Fruit fly (Drosophila melanogaster): ENCODE results near the gene Tmf.

Tmf gene

DNA sequence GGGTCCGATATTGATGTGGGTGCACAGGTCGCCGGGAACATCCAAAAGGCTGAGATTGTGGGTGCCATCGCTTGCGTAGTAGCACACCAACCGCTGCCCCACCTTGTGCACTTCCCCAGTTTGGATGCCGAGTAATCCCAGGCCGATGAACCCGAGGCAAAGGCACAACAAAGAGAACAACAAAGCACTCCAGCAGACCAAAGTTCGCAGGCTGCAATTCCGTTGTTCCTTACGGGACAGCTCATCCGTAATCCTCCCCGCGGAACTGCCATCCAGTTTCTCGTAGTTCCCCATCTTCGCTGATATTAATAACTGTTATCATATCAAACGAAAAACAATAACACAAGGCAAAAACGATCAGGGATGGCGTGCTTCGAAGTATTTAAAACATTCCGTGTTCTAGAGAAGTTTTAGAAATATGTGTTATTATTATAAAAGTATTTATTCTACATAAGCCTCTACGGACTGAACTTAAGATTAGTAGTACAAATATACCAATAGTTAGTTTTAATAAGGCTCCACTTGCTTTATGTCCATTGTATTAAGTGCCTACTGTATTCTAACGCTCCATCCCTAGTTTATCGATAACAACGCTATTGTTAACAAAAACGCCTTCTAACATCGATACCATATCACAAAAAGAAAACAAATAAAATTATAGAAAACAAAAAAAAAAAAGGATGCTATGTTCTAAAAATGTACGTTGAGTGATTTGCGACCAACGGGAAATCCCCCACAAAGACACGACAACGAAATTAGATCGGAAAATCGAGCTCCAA is 5.2 kb downstream of the Tmf start, which contains the start of the genes Cht11 and CG4558 (continued):
- peak; percentile 88 for TF ChIP-seq CG14441 (GFP tag; IDR thresholded peaks at IDR 0.05)
- no peak for TF ChIP-seq yki (optimal IDR thresholded peaks at IDR 0.05)
- peak; percentile 72 for TF ChIP-seq Taf1 (GFP tag; IDR thresholded peaks at IDR 0.05)
- TF ChIP-seq CrebB (tag; optimal IDR thresholded peaks at IDR 0.05), result peak; percentile 49
- TF ChIP-seq CG3726 (GFP tag; IDR thresholded peaks at IDR 0.05), result peak; percentile 61; the same call in 2 of the 3 replicates
- peak; percentile 80 for TF ChIP-seq CG12155 (GFP tag; optimal IDR thresholded peaks at IDR 0.05)
- TF ChIP-seq NfI (GFP tag; optimal IDR thresholded peaks at IDR 0.05), result peak; percentile 80
- TF ChIP-seq CG14014 (GFP tag; IDR thresholded peaks at IDR 0.05), result peak; percentile 83
- TF ChIP-seq onecut (GFP tag; IDR thresholded peaks at IDR 0.05), result peak; percentile 56
- peak; percentile 47 for TF ChIP-seq CG18764 (GFP tag; optimal IDR thresholded peaks at IDR 0.05)
- peak; percentile 77 for TF ChIP-seq CG3281 (GFP tag; optimal IDR thresholded peaks at IDR 0.05)
- no peak for TF ChIP-seq sim (GFP tag; IDR thresholded peaks at IDR 0.05)
- TF ChIP-seq CG33557 (GFP tag; optimal IDR thresholded peaks at IDR 0.05), result peak; percentile 67
- peak; percentile 25 for TF ChIP-seq Antp (GFP tag; optimal IDR thresholded peaks at IDR 0.05)
- TF ChIP-seq CG13287 (GFP tag; IDR thresholded peaks at IDR 0.05; ENCODE audit: partially characterized antibody), result peak; percentile 70
- TF ChIP-seq CG10366 (GFP tag; IDR thresholded peaks at IDR 0.05), result peak; percentile 81
- TF ChIP-seq Awh (GFP tag; IDR thresholded peaks at IDR 0.05), result peak; percentile 64; the same call in 1 of the 2 replicates
- 0 out of 3 replicates have a peak, but pooled peaks have one; percentile 45 for TF ChIP-seq CG2199 (GFP tag; IDR thresholded peaks at IDR 0.05)
- peak; percentile 47 for TF ChIP-seq Bteb2 (GFP tag; optimal IDR thresholded peaks at IDR 0.05)
- peak; percentile 52 for TF ChIP-seq Adf1 (GFP tag; IDR thresholded peaks at IDR 0.05)
- TF ChIP-seq dm (GFP tag; optimal IDR thresholded peaks at IDR 0.05), result peak; percentile 50
- TF ChIP-seq eve (GFP tag; optimal IDR thresholded peaks at IDR 0.05), result no peak
- no peak for TF ChIP-seq da (GFP tag; optimal IDR thresholded peaks at IDR 0.05)
- peak; percentile 45; the same call in 1 of the 2 replicates for TF ChIP-seq Doc2 (GFP tag; IDR thresholded peaks at IDR 0.05)
- TF ChIP-seq Atf3 (GFP tag; optimal IDR thresholded peaks at IDR 0.05), result peak; percentile 54
- TF ChIP-seq CG5953 (GFP tag; IDR thresholded peaks at IDR 0.05), result no peak
- peak; percentile 74 for TF ChIP-seq Blimp-1 (GFP tag; optimal IDR thresholded peaks at IDR 0.05)
- peak; percentile 46; the same call in 1 of the 3 replicates for TF ChIP-seq vnd (GFP tag; IDR thresholded peaks at IDR 0.05; ENCODE audit: partially characterized antibody)
- no peak for TF ChIP-seq Lim3 (GFP tag; IDR thresholded peaks at IDR 0.05)
- peak; percentile 69 for TF ChIP-seq CG13123 (GFP tag; optimal IDR thresholded peaks at IDR 0.05)
- TF ChIP-seq CG6689 (GFP tag; IDR thresholded peaks at IDR 0.05), result peak; percentile 82
- TF ChIP-seq luna (GFP tag; optimal IDR thresholded peaks at IDR 0.05), result no peak
- TF ChIP-seq nerfin-2 (GFP tag; IDR thresholded peaks at IDR 0.05; ENCODE audit: partially characterized antibody), result peak; percentile 21; the same call in 1 of the 2 replicates
- peak; percentile 56 for TF ChIP-seq CG6813 (GFP tag; optimal IDR thresholded peaks at IDR 0.05)
- peak; percentile 22 for TF ChIP-seq CG6683 (GFP tag; optimal IDR thresholded peaks at IDR 0.05)
- TF ChIP-seq Dbx (GFP tag; IDR thresholded peaks at IDR 0.05), result peak; percentile 88
- TF ChIP-seq Fer3 (tag; optimal IDR thresholded peaks at IDR 0.05), result peak; percentile 78
- TF ChIP-seq toy (GFP tag; IDR thresholded peaks at IDR 0.05), result peak; percentile 30; the same call in 1 of the 2 replicates
- peak; percentile 86 for TF ChIP-seq nmo (GFP tag; optimal IDR thresholded peaks at IDR 0.05)
- TF ChIP-seq CG4820 (GFP tag; optimal IDR thresholded peaks at IDR 0.05), result peak; percentile 62
- peak; percentile 14 for TF ChIP-seq CG17912 (GFP tag; optimal IDR thresholded peaks at IDR 0.05)
- peak; percentile 88 for TF ChIP-seq Xrp1 (GFP tag; IDR thresholded peaks at IDR 0.05)
- TF ChIP-seq CG9215 (GFP tag; IDR thresholded peaks at IDR 0.05), result peak; percentile 77
- TF ChIP-seq CG17361 (GFP tag; IDR thresholded peaks at IDR 0.05), result peak; percentile 84
- peak; percentile 85 for TF ChIP-seq CG6272 (GFP tag; IDR thresholded peaks at IDR 0.05)
- peak; percentile 82 for TF ChIP-seq ase (GFP tag; IDR thresholded peaks at IDR 0.05)
- peak; percentile 72 for TF ChIP-seq wdn (GFP tag; IDR thresholded peaks at IDR 0.05)
- no peak for TF ChIP-seq NK7.1 (GFP tag; optimal IDR thresholded peaks at IDR 0.05)
- no peak for TF ChIP-seq CG8359 (GFP tag; optimal IDR thresholded peaks at IDR 0.05; ENCODE audit: borderline replicate concordance)
- TF ChIP-seq sna (GFP tag; IDR thresholded peaks at IDR 0.05; ENCODE audit: partially characterized antibody), result 0 out of 2 replicates have a peak, but pooled peaks have one; percentile 14

Data from whole organism, embryonic.